Worm (Caenorhabditis elegans) whole organism, mixed stage, embryonic: ENCODE measurements around the gene srt-50.

ENCODE experiments used
- M03D4.4 ChIP-seq: sonication (generic microtip); optimal IDR thresholded peaks from 2 replicates; lab custom pipeline; 2017; ENCODE audit warnings: mild to moderate bottlenecking, missing genetic modification characterization, missing compliant biosample characterization
- bed-3 ChIP-seq: fragments of 200-800 bp; sonication (Bioruptor generic); optimal IDR thresholded peaks from 3 replicates; lab custom pipeline; 2018; ENCODE audit warnings: mild to moderate bottlenecking, missing genetic modification characterization, moderate library complexity, missing compliant biosample characterization
- blmp-1 ChIP-seq: fragments of 150-350 bp; optimal IDR thresholded peaks from 2 replicates; lab custom pipeline; 2014; ENCODE audit warnings: missing biosample characterization, missing genetic modification characterization
- ceh-39 ChIP-seq: fragments of 150-350 bp; optimal IDR thresholded peaks from 2 replicates; lab custom pipeline; 2014; ENCODE audit warnings: missing biosample characterization, missing genetic modification characterization
- ceh-43 ChIP-seq: fragments of 200-800 bp; sonication (Bioruptor generic); optimal IDR thresholded peaks from 2 replicates; lab custom pipeline; 2018; ENCODE audit warnings: mild to moderate bottlenecking, missing genetic modification characterization, moderate library complexity, missing compliant biosample characterization
- ceh-83 ChIP-seq: fragments of 200-800 bp; sonication (Bioruptor generic); optimal IDR thresholded peaks from 2 replicates; lab custom pipeline; 2018; ENCODE audit warnings: mild to moderate bottlenecking, missing genetic modification characterization, missing compliant biosample characterization
- ces-1 ChIP-seq: fragments of 150-350 bp; optimal IDR thresholded peaks from 2 replicates; lab custom pipeline; 2014; ENCODE audit warnings: missing biosample characterization, missing genetic modification reagents, missing genetic modification characterization
- cnd-1 ChIP-seq: fragments of 200-800 bp; sonication (Bioruptor generic); optimal IDR thresholded peaks from 2 replicates; lab custom pipeline; 2018; ENCODE audit warnings: mild to moderate bottlenecking, missing genetic modification characterization, missing compliant biosample characterization
- elt-1 ChIP-seq: sonication (generic microtip); optimal IDR thresholded peaks from 2 replicates; lab custom pipeline; 2017; ENCODE audit warnings: missing genetic modification characterization, mild to moderate bottlenecking, missing compliant biosample characterization, antibody characterized with exemption, moderate library complexity, borderline replicate concordance; ENCODE audit not compliant: insufficient read depth
- elt-3 ChIP-seq: fragments of 150-350 bp; optimal IDR thresholded peaks from 2 replicates; lab custom pipeline; 2014; ENCODE audit warnings: missing biosample characterization, missing genetic modification characterization
- flh-1 ChIP-seq: fragments of 200-800 bp; sonication (Bioruptor generic); optimal IDR thresholded peaks from 2 replicates; lab custom pipeline; 2018; ENCODE audit warnings: mild to moderate bottlenecking, missing genetic modification characterization, moderate library complexity, missing compliant biosample characterization
- hlh-1 ChIP-seq: fragments of 150-350 bp; optimal IDR thresholded peaks from 2 replicates; lab custom pipeline; 2014; ENCODE audit warnings: missing biosample characterization, missing genetic modification reagents, missing genetic modification characterization
- lin-13 ChIP-seq: fragments of 150-350 bp; optimal IDR thresholded peaks from 2 replicates; lab custom pipeline; 2014; ENCODE audit warnings: missing biosample characterization, missing genetic modification characterization
- lin-32 ChIP-seq: fragments of 200-800 bp; sonication (Bioruptor generic); optimal IDR thresholded peaks from 2 replicates; lab custom pipeline; 2018; ENCODE audit warnings: mild to moderate bottlenecking, missing genetic modification characterization, missing compliant biosample characterization
- lsy-2 ChIP-seq: fragments of 150-350 bp; optimal IDR thresholded peaks from 2 replicates; lab custom pipeline; 2014; ENCODE audit warnings: missing biosample characterization, missing genetic modification characterization
- mab-5 ChIP-seq: fragments of 150-350 bp; optimal IDR thresholded peaks from 2 replicates; lab custom pipeline; 2014; ENCODE audit warnings: missing biosample characterization, missing genetic modification characterization
- mls-2 ChIP-seq: sonication (generic microtip); optimal IDR thresholded peaks from 2 replicates; lab custom pipeline; 2016; ENCODE audit warnings: mild to moderate bottlenecking, missing genetic modification characterization, moderate library complexity, missing compliant biosample characterization
- nhr-12 ChIP-seq: fragments of 150-350 bp; optimal IDR thresholded peaks from 2 replicates; lab custom pipeline; 2014; ENCODE audit warnings: missing biosample characterization, missing genetic modification characterization
- nhr-2 ChIP-seq: fragments of 150-350 bp; optimal IDR thresholded peaks from 2 replicates; lab custom pipeline; 2014; ENCODE audit warnings: missing biosample characterization, missing genetic modification characterization
- nhr-237 ChIP-seq: fragments of 150-350 bp; optimal IDR thresholded peaks from 2 replicates; lab custom pipeline; 2014; ENCODE audit warnings: missing biosample characterization, missing genetic modification characterization
- nhr-76 ChIP-seq: sonication (generic microtip); optimal IDR thresholded peaks from 2 replicates; lab custom pipeline; 2017; ENCODE audit warnings: missing biosample characterization, missing genetic modification characterization
- pha-4 ChIP-seq: fragments of 150-350 bp; optimal IDR thresholded peaks from 2 replicates; lab custom pipeline; 2018; ENCODE audit warnings: missing biosample characterization, missing genetic modification reagents, missing genetic modification characterization
- sem-2 ChIP-seq: fragments of 200-800 bp; sonication (Bioruptor generic); optimal IDR thresholded peaks from 2 replicates; lab custom pipeline; 2018; ENCODE audit warnings: mild to moderate bottlenecking, missing genetic modification characterization, missing compliant biosample characterization
- snpc-4 ChIP-seq: fragments of 150-350 bp; optimal IDR thresholded peaks from 2 replicates; lab custom pipeline; 2014; ENCODE audit warnings: missing biosample characterization, missing genetic modification characterization
- sptf-1 ChIP-seq: sonication (generic microtip); optimal IDR thresholded peaks from 2 replicates; lab custom pipeline; 2017; ENCODE audit warnings: mild to moderate bottlenecking, missing genetic modification characterization, moderate library complexity, missing compliant biosample characterization
- tbx-8 ChIP-seq: fragments of 200-800 bp; sonication (Bioruptor generic); optimal IDR thresholded peaks from 2 replicates; lab custom pipeline; 2018; ENCODE audit warnings: mild to moderate bottlenecking, missing genetic modification characterization, moderate library complexity, missing compliant biosample characterization
- unc-39 ChIP-seq: fragments of 150-350 bp; optimal IDR thresholded peaks from 2 replicates; lab custom pipeline; 2014; ENCODE audit warnings: missing biosample characterization, missing genetic modification characterization
- unc-62 ChIP-seq: fragments of 150-350 bp; optimal IDR thresholded peaks from 2 replicates; lab custom pipeline; 2014; ENCODE audit warnings: missing biosample characterization, missing genetic modification reagents, missing genetic modification characterization
- zip-8 ChIP-seq: fragments of 150-350 bp; optimal IDR thresholded peaks from 2 replicates; lab custom pipeline; 2014; ENCODE audit warnings: missing biosample characterization, missing genetic modification characterization
- ztf-11 ChIP-seq: fragments of 150-350 bp; optimal IDR thresholded peaks from 2 replicates; lab custom pipeline; 2014; ENCODE audit warnings: missing biosample characterization, missing genetic modification characterization

Gene srt-50

DNA sequence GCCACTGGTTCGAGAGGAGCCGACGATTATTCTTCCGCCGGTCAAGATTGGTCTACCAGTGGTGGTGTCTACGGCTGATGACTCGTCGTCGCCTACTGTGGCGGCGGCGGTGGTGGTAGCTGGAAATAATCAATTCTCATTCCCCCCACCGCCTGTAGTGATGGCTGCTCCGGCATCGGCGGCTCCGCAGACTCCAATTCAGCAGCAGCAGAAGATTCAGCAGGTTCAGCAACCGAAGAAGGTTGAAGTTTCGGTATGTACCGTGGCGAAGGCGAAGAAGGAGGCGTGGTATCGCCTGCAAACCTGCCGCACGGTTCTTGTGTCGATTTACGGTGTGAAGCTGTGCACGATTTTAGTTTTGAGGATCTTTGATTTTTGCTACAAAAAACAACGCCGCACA is 28.3 kb upstream of the srt-50 start:
- TF ChIP-seq blmp-1 (no peak), lsy-2 (tag; lab: Kevin White, UChicago) (no peak), ceh-43 (GFP tag; lab: Kevin White, UChicago) (no peak), zip-8 (no peak), lin-32 (no peak), elt-1 (tag; lab: Kevin White, UChicago) (no peak), elt-3 (tag; lab: Kevin White, UChicago) (no peak), cnd-1 (tag; lab: Kevin White, UChicago) (no peak), lin-13 (tag; lab: Kevin White, UChicago) (no peak), bed-3 (GFP tag; lab: Kevin White, UChicago) (no peak), mls-2 (tag; lab: Kevin White, UChicago) (no peak), nhr-237 (tag; lab: Kevin White, UChicago) (no peak), ceh-39 (no peak)

ce11 chrIV:15049288-15050094 is 25.0 kb upstream of the srt-50 start:
- TF ChIP-seq mls-2 (tag; lab: Kevin White, UChicago), result no peak
- TF ChIP-seq ceh-43 (GFP tag; lab: Kevin White, UChicago), result no peak
- TF ChIP-seq ces-1 (GFP tag; lab: Kevin White, UChicago), result no peak
- no peak for TF ChIP-seq elt-1 (tag; lab: Kevin White, UChicago)
- TF ChIP-seq nhr-76, result no peak
- no peak for TF ChIP-seq M03D4.4
- TF ChIP-seq tbx-8, result peak; percentile 13
- TF ChIP-seq, all 35 proteins: peak for 1

DNA sequence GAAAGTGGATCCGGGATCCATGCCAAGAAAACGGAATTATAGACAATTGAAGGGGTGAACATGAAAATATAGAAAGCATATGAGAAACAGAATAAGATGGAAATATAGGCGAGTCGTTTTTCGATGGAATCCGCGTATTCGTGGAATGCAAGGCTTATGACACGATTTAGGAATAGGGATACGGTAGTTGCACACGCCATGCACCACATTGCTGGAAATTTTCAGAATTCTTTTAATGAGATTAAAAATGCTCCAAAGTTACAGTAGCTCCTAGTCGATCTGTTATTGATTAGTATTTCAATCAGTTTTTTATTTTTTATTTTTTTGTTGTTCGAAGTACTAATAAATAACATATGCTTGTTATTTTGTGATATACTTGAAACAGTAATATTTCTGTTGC is 23.4 kb upstream of the srt-50 start:
- TF ChIP-seq cnd-1 (tag; lab: Kevin White, UChicago) (no peak), sptf-1 (no peak), nhr-237 (tag; lab: Kevin White, UChicago) (no peak), ceh-39 (no peak), ceh-83 (GFP tag; lab: Kevin White, UChicago) (no peak), nhr-2 (tag; lab: Kevin White, UChicago) (no peak), hlh-1 (tag; lab: Kevin White, UChicago) (no peak), nhr-76 (no peak), mab-5 (tag; lab: Kevin White, UChicago) (no peak), bed-3 (GFP tag; lab: Kevin White, UChicago) (no peak), zip-8 (no peak), snpc-4 (tag; lab: Kevin White, UChicago) (no peak), lin-13 (tag; lab: Kevin White, UChicago) (no peak), flh-1 (GFP tag; lab: Kevin White, UChicago) (no peak), unc-39 (tag; lab: Kevin White, UChicago) (no peak)
- TF ChIP-seq, all 35 proteins: peak for 0

- no peak for TF ChIP-seq nhr-2 (tag; lab: Kevin White, UChicago)
- no peak for TF ChIP-seq sem-2 (GFP tag; lab: Kevin White, UChicago)
- TF ChIP-seq unc-62 (GFP tag; lab: Kevin White, UChicago), result no peak
- TF ChIP-seq cnd-1 (tag; lab: Kevin White, UChicago), result no peak
- TF ChIP-seq nhr-12, result no peak
- no peak for TF ChIP-seq nhr-237 (tag; lab: Kevin White, UChicago)
- TF ChIP-seq bed-3 (GFP tag; lab: Kevin White, UChicago), result no peak
- no peak for TF ChIP-seq blmp-1
- no peak for TF ChIP-seq pha-4 (tag; lab: Kevin White, UChicago)
- no peak for TF ChIP-seq ceh-83 (GFP tag; lab: Kevin White, UChicago)
- TF ChIP-seq ztf-11 (tag; lab: Kevin White, UChicago), result no peak
- TF ChIP-seq, all 35 proteins: peak for 0
These were observed 21.2 kb upstream of the srt-50 start, which contains the start of gene srt-47 for ce11 chrIV:15053271-15053670. Gene srt-47 (minus strand): TSS chrIV:15053371.

DNA sequence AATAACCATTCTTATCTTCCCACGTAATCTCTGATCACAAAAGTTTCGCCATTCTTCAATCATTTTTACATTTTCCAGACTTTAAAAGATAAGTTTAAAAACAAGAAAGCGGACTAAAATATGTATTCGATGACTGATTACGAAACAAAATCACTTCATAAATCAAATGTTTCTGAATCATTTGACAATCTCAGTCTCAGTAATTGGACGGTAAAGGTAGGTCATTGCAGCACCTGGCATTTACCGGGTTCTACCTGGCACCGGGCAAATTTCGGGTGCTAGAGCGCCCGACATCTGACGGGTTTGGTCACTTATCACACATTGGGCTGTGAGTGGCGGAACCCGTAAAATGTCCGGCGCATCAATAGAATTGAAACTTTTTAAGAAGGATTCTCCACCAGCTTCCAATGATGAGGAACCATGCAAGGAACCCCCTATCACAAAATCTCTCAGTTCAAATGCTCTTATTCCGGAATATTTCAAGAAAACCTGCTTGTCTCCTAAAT is 18.4 kb upstream of the srt-50 start, which contains the start of gene Y41E3.19:
Gene Y41E3.19 (plus strand): TSS at position 51 of the 506 bp plus-strand sequence.
- TF ChIP-seq sem-2 (GFP tag; lab: Kevin White, UChicago), result no peak
- TF ChIP-seq, all 35 proteins: peak for 0
